Fruit fly (Drosophila melanogaster) whole organism, adult: ENCODE data around the gene CG18577.

Source experiments
- CG11617 ChIP-seq: fragments of 200-800 bp; sonication (Bioruptor generic); optimal IDR thresholded peaks from 2 replicates; lab custom pipeline; 2017; ENCODE audit warnings: mild to moderate bottlenecking, missing biosample characterization, missing genetic modification reagents, missing genetic modification characterization
- CG12768 ChIP-seq: fragments of 200-800 bp; sonication (Bioruptor generic); optimal IDR thresholded peaks from 2 replicates; lab custom pipeline; 2017; ENCODE audit warnings: missing biosample characterization, missing genetic modification characterization, mild to moderate bottlenecking, moderate library complexity, missing genetic modification reagents
- CG14711 ChIP-seq: fragments of 200-800 bp; sonication (Bioruptor generic); optimal IDR thresholded peaks from 2 replicates; lab custom pipeline; 2018; ENCODE audit warnings: missing biosample characterization, mild to moderate bottlenecking, missing genetic modification characterization, moderate library complexity
- CG1620 ChIP-seq: fragments of 200-800 bp; sonication (Bioruptor generic); optimal IDR thresholded peaks from 2 replicates; lab custom pipeline; 2016; ENCODE audit warnings: missing biosample characterization, missing genetic modification characterization
- CG33017 ChIP-seq: fragments of 200-800 bp; sonication (Bioruptor generic); optimal IDR thresholded peaks from 2 replicates; lab custom pipeline; 2018; ENCODE audit warnings: missing biosample characterization, mild to moderate bottlenecking, missing genetic modification characterization, moderate library complexity
- CG5204 ChIP-seq: fragments of 200-800 bp; sonication (Bioruptor generic); optimal IDR thresholded peaks from 2 replicates; lab custom pipeline; 2016; ENCODE audit warnings: missing biosample characterization, missing genetic modification characterization
- CG7045 ChIP-seq: fragments of 200-800 bp; sonication (Bioruptor generic); optimal IDR thresholded peaks from 2 replicates; lab custom pipeline; 2017; ENCODE audit warnings: missing biosample characterization, mild to moderate bottlenecking, missing genetic modification characterization
- CG7101 ChIP-seq: fragments of 200-800 bp; sonication (Bioruptor generic); optimal IDR thresholded peaks from 2 replicates; lab custom pipeline; 2018; ENCODE audit warnings: missing biosample characterization, mild to moderate bottlenecking, missing genetic modification characterization, moderate library complexity
- Clk ChIP-seq: fragments of 200-800 bp; sonication (Bioruptor generic); optimal IDR thresholded peaks from 2 replicates; lab custom pipeline; 2017; ENCODE audit warnings: missing biosample characterization, missing genetic modification characterization
- Crg-1 ChIP-seq: fragments of 200-800 bp; sonication (Bioruptor generic); optimal IDR thresholded peaks from 2 replicates; lab custom pipeline; 2016; ENCODE audit warnings: missing biosample characterization, missing genetic modification characterization
- Hr96 ChIP-seq: fragments of 200-800 bp; sonication (Bioruptor generic); optimal IDR thresholded peaks from 2 replicates; lab custom pipeline; 2016; ENCODE audit warnings: missing biosample characterization, missing genetic modification characterization
- Mnt ChIP-seq: fragments of 200-800 bp; sonication (Bioruptor generic); optimal IDR thresholded peaks from 2 replicates; lab custom pipeline; 2016; ENCODE audit warnings: missing biosample characterization, mild to moderate bottlenecking, missing genetic modification characterization
- bab1 ChIP-seq: fragments of 200-800 bp; sonication (Bioruptor generic); optimal IDR thresholded peaks from 3 replicates; lab custom pipeline; 2019; ENCODE audit warnings: missing biosample characterization, mild to moderate bottlenecking, missing genetic modification characterization, moderate library complexity
- cic ChIP-seq: fragments of 200-800 bp; sonication (Bioruptor generic); optimal IDR thresholded peaks from 2 replicates; lab custom pipeline; 2017; ENCODE audit warnings: missing biosample characterization, mild to moderate bottlenecking, missing genetic modification characterization, moderate library complexity
- cnc ChIP-seq, 2 experiments: fragments of >200 bp; optimal IDR thresholded peaks; 2 replicates each; lab custom pipeline; 2017
- kay ChIP-seq: fragments of 200-800 bp; sonication (Bioruptor generic); peaks from one replicate; lab custom pipeline; 2016; ENCODE audit warnings: missing biosample characterization, missing genetic modification characterization, borderline replicate concordance
- ovo ChIP-seq: fragments of 200-800 bp; sonication (Bioruptor generic); optimal IDR thresholded peaks from 2 replicates; lab custom pipeline; 2016; ENCODE audit warnings: missing biosample characterization, missing genetic modification characterization
- pad ChIP-seq: fragments of 200-800 bp; sonication (Bioruptor generic); optimal IDR thresholded peaks from 3 replicates; lab custom pipeline; 2017; ENCODE audit warnings: missing biosample characterization, missing genetic modification characterization, mild to moderate bottlenecking, moderate library complexity, missing genetic modification reagents
- tj ChIP-seq: fragments of 200-800 bp; sonication (Bioruptor generic); optimal IDR thresholded peaks from 3 replicates; lab custom pipeline; 2017; ENCODE audit warnings: missing biosample characterization, mild to moderate bottlenecking, missing genetic modification characterization, moderate library complexity
- toe ChIP-seq: fragments of 200-800 bp; sonication (Bioruptor generic); optimal IDR thresholded peaks from 2 replicates; lab custom pipeline; 2016; ENCODE audit warnings: missing biosample characterization, missing genetic modification characterization

CG18577 gene

DNA sequence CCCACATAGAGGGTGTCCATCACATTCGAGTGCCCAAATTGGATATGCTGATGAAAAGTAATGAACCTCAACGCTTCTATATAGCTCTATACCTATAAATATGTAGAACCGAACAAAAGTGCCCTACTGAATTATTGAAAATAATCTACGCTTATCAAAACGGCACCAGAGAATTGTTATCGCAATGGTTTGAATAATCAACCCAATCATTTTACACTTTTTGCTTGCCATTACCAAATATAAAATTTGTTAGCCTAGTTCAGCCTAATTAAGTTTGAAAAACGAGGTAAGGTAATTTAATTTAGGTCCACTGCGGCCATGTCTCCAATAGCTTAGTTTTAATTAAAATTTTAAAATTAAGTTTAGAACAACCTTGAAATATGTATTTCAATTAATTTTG, 20.1 kb upstream of the CG18577 start:
- TF ChIP-seq CG5204 (GFP tag; lab: Kevin White, UChicago) (no peak), Hr96 (GFP tag; lab: Kevin White, UChicago) (no peak), CG1620 (GFP tag; lab: Kevin White, UChicago) (no peak), CG7045 (GFP tag; lab: Kevin White, UChicago) (no peak), Clk (GFP tag; lab: Kevin White, UChicago) (no peak), CG14711 (tag; lab: Kevin White, UChicago) (no peak), pad (GFP tag; lab: Kevin White, UChicago) (no peak), bab1 (GFP tag; lab: Kevin White, UChicago) (no peak), Crg-1 (no peak), CG12768 (GFP tag; lab: Kevin White, UChicago) (no peak)

- TF ChIP-seq pad (GFP tag; lab: Kevin White, UChicago) (no peak), Crg-1 (no peak), Mnt (GFP tag; lab: Kevin White, UChicago) (no peak), CG12768 (GFP tag; lab: Kevin White, UChicago) (no peak), toe (GFP tag; lab: Kevin White, UChicago) (no peak), CG33017 (tag; lab: Kevin White, UChicago) (no peak), kay (GFP tag; lab: Kevin White, UChicago) (no peak), CG11617 (GFP tag; lab: Kevin White, UChicago) (no peak), Hr96 (GFP tag; lab: Kevin White, UChicago) (no peak)
These were observed 18.3 kb upstream of the CG18577 start for dm6 chr3R:11177579-11177978.

- TF ChIP-seq Hr96 (GFP tag; lab: Kevin White, UChicago), result no peak
- TF ChIP-seq CG7045 (GFP tag; lab: Kevin White, UChicago), result peak; percentile 49
- peak; percentile 59 for TF ChIP-seq kay (GFP tag; lab: Kevin White, UChicago)
- peak; percentile 2 for TF ChIP-seq Mnt (GFP tag; lab: Kevin White, UChicago)
- no peak for TF ChIP-seq bab1 (GFP tag; lab: Kevin White, UChicago)
- TF ChIP-seq CG33017 (tag; lab: Kevin White, UChicago), result peak; percentile 33
- TF ChIP-seq CG12768 (GFP tag; lab: Kevin White, UChicago), result peak; percentile 66
- TF ChIP-seq CG7101 (tag; lab: Kevin White, UChicago), result peak; percentile 53
- peak; percentile 12 for TF ChIP-seq CG5204 (GFP tag; lab: Kevin White, UChicago)
- no peak for TF ChIP-seq CG1620 (GFP tag; lab: Kevin White, UChicago)
- TF ChIP-seq toe (GFP tag; lab: Kevin White, UChicago), result no peak
- no peak for TF ChIP-seq Crg-1
- no peak for TF ChIP-seq cnc (optimal IDR thresholded peaks at IDR 0.05; lab: Kevin White, UChicago)
- TF ChIP-seq Clk (GFP tag; lab: Kevin White, UChicago), result no peak
- TF ChIP-seq pad (GFP tag; lab: Kevin White, UChicago), result no peak
- TF ChIP-seq CG14711 (tag; lab: Kevin White, UChicago), result peak; percentile 36
- no peak for TF ChIP-seq tj
- peak; percentile 9 for TF ChIP-seq CG11617 (GFP tag; lab: Kevin White, UChicago)
- TF ChIP-seq ovo (GFP tag; lab: Kevin White, UChicago), result no peak
- peak; percentile 60 for TF ChIP-seq cic
These were observed 17.6 kb upstream of the CG18577 start for dm6 chr3R:11178300-11178699.

DNA sequence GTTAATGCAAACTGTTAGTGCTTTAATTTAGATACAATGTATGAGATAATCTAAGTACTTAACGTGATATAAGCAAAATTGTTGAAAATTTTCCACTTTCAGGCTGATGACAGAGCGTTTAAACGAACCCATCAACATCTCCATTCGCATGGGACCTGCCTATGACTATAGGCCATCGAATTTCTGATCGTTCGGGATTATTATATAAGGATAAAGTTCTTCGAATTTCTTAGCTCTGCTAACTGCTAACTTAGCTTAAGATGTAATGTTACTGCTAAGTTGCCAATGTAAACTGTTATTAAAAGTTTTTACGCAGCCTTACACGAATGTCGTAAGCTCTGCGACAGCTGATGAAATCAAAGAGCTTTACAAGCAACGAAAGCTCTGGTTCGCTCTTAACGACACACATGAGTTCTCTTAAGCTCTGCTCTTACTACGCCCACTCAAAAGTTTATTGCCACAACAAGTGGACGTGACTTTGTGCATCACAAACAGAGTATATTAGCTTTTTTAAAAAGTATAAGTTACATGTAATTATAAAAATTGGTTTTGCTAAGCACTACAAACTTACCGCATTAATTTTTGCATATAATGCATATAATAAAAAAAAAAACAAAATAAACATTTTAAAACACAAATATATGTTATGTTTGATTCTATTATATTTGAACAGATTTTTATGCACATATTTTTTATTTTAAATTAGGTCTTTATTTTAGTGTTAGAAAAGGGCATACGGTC, 926 bp downstream of the CG18577 start:
- TF ChIP-seq pad (GFP tag; lab: Kevin White, UChicago) (peak; percentile 93), CG12768 (GFP tag; lab: Kevin White, UChicago) (peak; percentile 99), Mnt (GFP tag; lab: Kevin White, UChicago) (no peak), CG1620 (GFP tag; lab: Kevin White, UChicago) (peak; percentile 84), Clk (GFP tag; lab: Kevin White, UChicago) (peak; percentile 98), Crg-1 (peak; percentile 80), CG7045 (GFP tag; lab: Kevin White, UChicago) (peak; percentile 100), cic (peak; percentile 98), ovo (GFP tag; lab: Kevin White, UChicago) (peak; percentile 88), toe (GFP tag; lab: Kevin White, UChicago) (peak; percentile 83), CG7101 (tag; lab: Kevin White, UChicago) (peak; percentile 98), CG5204 (GFP tag; lab: Kevin White, UChicago) (peak; percentile 94), CG11617 (GFP tag; lab: Kevin White, UChicago) (peak; percentile 98), CG14711 (tag; lab: Kevin White, UChicago) (peak; percentile 96), Hr96 (GFP tag; lab: Kevin White, UChicago) (peak; percentile 89), CG33017 (tag; lab: Kevin White, UChicago) (peak; percentile 97), tj (peak; percentile 89), cnc (optimal IDR thresholded peaks at IDR 0.05; lab: Kevin White, UChicago) (no peak), kay (GFP tag; lab: Kevin White, UChicago) (peak; percentile 96), bab1 (GFP tag; lab: Kevin White, UChicago) (peak; percentile 95)

- TF ChIP-seq Clk (GFP tag; lab: Kevin White, UChicago), result no peak
- TF ChIP-seq Mnt (GFP tag; lab: Kevin White, UChicago), result peak; percentile 83
- TF ChIP-seq CG11617 (GFP tag; lab: Kevin White, UChicago), result no peak
These were observed 1.5 kb downstream of the CG18577 start, which contains the start of gene cu for dm6 chr3R:11197389-11197716. TSS of gene cu (plus strand) at chr3R:11197592.

dm6 chr3R:11198062-11198472, 2.2 kb downstream of the CG18577 start:
- TF ChIP-seq CG14711 (tag; lab: Kevin White, UChicago), result no peak
- TF ChIP-seq cnc (optimal IDR thresholded peaks at IDR 0.05; lab: Kevin White, UChicago), result no peak
- peak; percentile 68 for TF ChIP-seq kay (GFP tag; lab: Kevin White, UChicago)
- TF ChIP-seq cic, result peak; percentile 92
- TF ChIP-seq Clk (GFP tag; lab: Kevin White, UChicago), result no peak
- no peak for TF ChIP-seq Crg-1
- peak; percentile 9 for TF ChIP-seq CG7045 (GFP tag; lab: Kevin White, UChicago)
- peak; percentile 55 for TF ChIP-seq bab1 (GFP tag; lab: Kevin White, UChicago)
- TF ChIP-seq Hr96 (GFP tag; lab: Kevin White, UChicago), result no peak
- no peak for TF ChIP-seq CG11617 (GFP tag; lab: Kevin White, UChicago)
- peak; percentile 95 for TF ChIP-seq Mnt (GFP tag; lab: Kevin White, UChicago)
- TF ChIP-seq CG12768 (GFP tag; lab: Kevin White, UChicago), result no peak
- no peak for TF ChIP-seq CG7101 (tag; lab: Kevin White, UChicago)
- TF ChIP-seq ovo (GFP tag; lab: Kevin White, UChicago), result no peak
- no peak for TF ChIP-seq toe (GFP tag; lab: Kevin White, UChicago)
- TF ChIP-seq CG5204 (GFP tag; lab: Kevin White, UChicago), result no peak
- peak; percentile 50 for TF ChIP-seq pad (GFP tag; lab: Kevin White, UChicago)
- peak; percentile 81 for TF ChIP-seq tj
- no peak for TF ChIP-seq CG1620 (GFP tag; lab: Kevin White, UChicago)
- TF ChIP-seq CG33017 (tag; lab: Kevin White, UChicago), result no peak
